Worm (Caenorhabditis elegans): ENCODE data around the gene fat-4.

ce11 chrIV:9761751-9762150 is 37.5 kb upstream of the fat-4 start:
- TF ChIP-seq gmeb-1 (tag; optimal IDR thresholded peaks at IDR 0.05) (no peak), ztf-11 (tag; optimal IDR thresholded peaks at IDR 0.05) (no peak), unc-62 (GFP tag; optimal IDR thresholded peaks at IDR 0.05) (no peak), nhr-11 (tag; optimal IDR thresholded peaks at IDR 0.05) (no peak), ceh-82 (tag; optimal IDR thresholded peaks at IDR 0.05) (no peak), mdl-1 (tag; optimal IDR thresholded peaks at IDR 0.05) (no peak), ama-1 (optimal IDR thresholded peaks at IDR 0.05) (no peak), skn-1 (tag; optimal IDR thresholded peaks at IDR 0.05) (no peak)
